Worm (Caenorhabditis elegans): ENCODE measurements around the gene C31H2.14.
A peak's percentile ranks its signal among the peaks of the same experiment; 100 is the strongest.

C31H2.14 gene

DNA sequence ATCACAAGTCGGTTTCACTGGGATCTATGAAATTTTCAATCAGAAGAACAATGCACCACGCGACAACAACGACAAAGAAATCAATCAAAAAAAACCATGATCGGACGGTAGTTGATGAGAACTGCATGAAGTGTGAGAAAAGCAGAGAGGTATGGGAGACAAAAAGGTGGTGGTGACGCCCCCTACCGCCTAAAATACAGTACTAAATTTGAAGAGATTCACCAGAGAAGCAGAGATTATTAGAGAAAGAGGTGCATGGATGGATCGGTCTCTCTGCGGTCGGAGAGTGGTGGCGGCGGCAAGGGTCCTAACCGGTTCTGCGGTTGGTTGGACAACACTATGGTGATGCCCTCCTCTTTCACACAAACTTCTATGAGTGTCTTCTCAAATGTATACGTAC lies 28.8 kb upstream of the C31H2.14 start (continued):
- peak; percentile 70 for TF ChIP-seq nhr-90 (tag; optimal IDR thresholded peaks at IDR 0.05; ENCODE audit: poor library complexity)
- TF ChIP-seq efl-3 (GFP tag; optimal IDR thresholded peaks at IDR 0.05), result no peak
- no peak for TF ChIP-seq unc-98 (GFP tag; IDR thresholded peaks at IDR 0.05)
- no peak for TF ChIP-seq unc-130 (tag; optimal IDR thresholded peaks at IDR 0.05)
- no peak for TF ChIP-seq snpc-4 (tag; optimal IDR thresholded peaks at IDR 0.05)
- peak; percentile 28 for TF ChIP-seq skn-1 (tag; optimal IDR thresholded peaks at IDR 0.05)
- TF ChIP-seq zip-4 (GFP tag; optimal IDR thresholded peaks at IDR 0.05), result no peak
- TF ChIP-seq dsc-1 (tag; optimal IDR thresholded peaks at IDR 0.05), result no peak
- TF ChIP-seq ztf-4 (tag; optimal IDR thresholded peaks at IDR 0.05), result no peak
- TF ChIP-seq sup-37 (GFP tag; optimal IDR thresholded peaks at IDR 0.05), result no peak
- no peak for TF ChIP-seq unc-30 (tag; optimal IDR thresholded peaks at IDR 0.05)
- TF ChIP-seq ets-5 (GFP tag; IDR thresholded peaks at IDR 0.05), result no peak
- TF ChIP-seq C16A3.4 (tag; optimal IDR thresholded peaks at IDR 0.05), result peak; percentile 30
- TF ChIP-seq pag-3 (tag; optimal IDR thresholded peaks at IDR 0.05; ENCODE audit: borderline replicate concordance, insufficient read depth), result no peak
- TF ChIP-seq elt-2 (tag; optimal IDR thresholded peaks at IDR 0.05), result no peak
- TF ChIP-seq fos-1 (tag; optimal IDR thresholded peaks at IDR 0.05), result no peak
- peak; percentile 80 for TF ChIP-seq nhr-71 (tag; optimal IDR thresholded peaks at IDR 0.05)
- peak; percentile 99 for TF ChIP-seq nhr-85 (tag)
- TF ChIP-seq ceh-88 (GFP tag; IDR thresholded peaks at IDR 0.05), result no peak
- no peak for TF ChIP-seq ceh-82 (tag; optimal IDR thresholded peaks at IDR 0.05)
- peak; percentile 48 for TF ChIP-seq nhr-47 (tag; optimal IDR thresholded peaks at IDR 0.05)
- no peak for TF ChIP-seq hpl-2 (GFP tag; optimal IDR thresholded peaks at IDR 0.05)
- TF ChIP-seq zag-1 (tag; optimal IDR thresholded peaks at IDR 0.05), result no peak
- peak; percentile 33 for TF ChIP-seq swsn-7 (tag; optimal IDR thresholded peaks at IDR 0.05)
- no peak for TF ChIP-seq nhr-76 (tag; optimal IDR thresholded peaks at IDR 0.05)
- no peak for TF ChIP-seq fkh-4 (tag; optimal IDR thresholded peaks at IDR 0.05; ENCODE audit: borderline replicate concordance)
- no peak for TF ChIP-seq fkh-8 (tag; optimal IDR thresholded peaks at IDR 0.05)
- TF ChIP-seq hlh-17 (GFP tag; optimal IDR thresholded peaks at IDR 0.05; ENCODE audit: borderline replicate concordance), result no peak
- TF ChIP-seq aha-1 (tag; optimal IDR thresholded peaks at IDR 0.05), result no peak
- peak in 1 of 2 experiments; percentile 21 for TF ChIP-seq efl-1 (optimal IDR thresholded peaks at IDR 0.05)
- peak in 1 of 2 experiments; percentile 24 for TF ChIP-seq efl-1 (GFP tag; optimal IDR thresholded peaks at IDR 0.05 in 1 of 2)
- no peak for TF ChIP-seq egl-27 (tag; optimal IDR thresholded peaks at IDR 0.05)
- TF ChIP-seq lin-14 (GFP tag; optimal IDR thresholded peaks at IDR 0.05), result peak; percentile 82
- TF ChIP-seq Y116A8C.19 (tag; optimal IDR thresholded peaks at IDR 0.05; ENCODE audit: borderline replicate concordance), result no peak
- no peak for TF ChIP-seq nhr-84 (tag; optimal IDR thresholded peaks at IDR 0.05)
- no peak for TF ChIP-seq nhr-28 (tag; optimal IDR thresholded peaks at IDR 0.05)
- no peak for TF ChIP-seq ztf-11 (tag; optimal IDR thresholded peaks at IDR 0.05)
- TF ChIP-seq blmp-1 (tag; optimal IDR thresholded peaks at IDR 0.05), result peak; percentile 88
- TF ChIP-seq unc-86 (tag; optimal IDR thresholded peaks at IDR 0.05), result no peak
- peak in 1 of 2 experiments; percentile 68 for TF ChIP-seq mdl-1 (tag; optimal IDR thresholded peaks at IDR 0.05)
- TF ChIP-seq unc-62 (GFP tag; optimal IDR thresholded peaks at IDR 0.05), result no peak
- TF ChIP-seq nhr-77 (tag; optimal IDR thresholded peaks at IDR 0.05), result peak; percentile 22
- no peak for TF ChIP-seq fkh-10 (GFP tag; optimal IDR thresholded peaks at IDR 0.05)
- TF ChIP-seq pax-3 (tag; optimal IDR thresholded peaks at IDR 0.05), result no peak
- TF ChIP-seq elt-3 (tag; optimal IDR thresholded peaks at IDR 0.05), result peak in 3 of 6 experiments; percentile 16 to 82 (median 51)
- TF ChIP-seq tlp-1 (tag; optimal IDR thresholded peaks at IDR 0.05), result no peak
- no peak for TF ChIP-seq ces-1 (GFP tag; optimal IDR thresholded peaks at IDR 0.05)
- peak; percentile 48 for TF ChIP-seq mep-1 (tag; optimal IDR thresholded peaks at IDR 0.05)
- no peak for TF ChIP-seq C34B4.2 (tag; optimal IDR thresholded peaks at IDR 0.05)
- TF ChIP-seq nhr-11 (tag; optimal IDR thresholded peaks at IDR 0.05), result no peak
- TF ChIP-seq nhr-19 (GFP tag; conservative IDR thresholded peaks at IDR 0.05), result peak; percentile 47
- peak; percentile 26 to 58 for TF ChIP-seq lsy-2 (tag; optimal IDR thresholded peaks at IDR 0.05)
- no peak for TF ChIP-seq nhr-237 (tag; optimal IDR thresholded peaks at IDR 0.05)
- TF ChIP-seq isw-1 (GFP tag; IDR thresholded peaks at IDR 0.05), result no peak
